Worm (Caenorhabditis elegans) whole organism, midembryonic: ENCODE results near the gene F35A5.8.

Experiments
- T22C8.4 ChIP-seq: fragments of 200-800 bp; sonication (Bioruptor generic); IDR thresholded peaks from 2 replicates; pipeline ENCODE4 v1.3.6; 2022; ENCODE audit warnings: missing genetic modification characterization, missing compliant biosample characterization
- flt-1 ChIP-seq: fragments of 200-800 bp; sonication (Bioruptor generic); IDR thresholded peaks from 2 replicates; pipeline ENCODE4 v1.3.6; 2022; ENCODE audit warnings: missing genetic modification characterization, missing compliant biosample characterization

- TF ChIP-seq T22C8.4 (GFP tag; lab: Robert Waterston, UW) (no peak), flt-1 (GFP tag; lab: Robert Waterston, UW) (no peak)
These were observed 24.0 kb upstream of the F35A5.8 start for ce11 chrX:3827311-3827710.
